Worm (Caenorhabditis elegans) whole organism, L4 larva: ENCODE results near the gene ins-7.

Experiments used
- F37D6.2 ChIP-seq: sonication (generic microtip); optimal IDR thresholded peaks from 2 replicates; lab custom pipeline; 2016; ENCODE audit warnings: mild to moderate bottlenecking, missing genetic modification characterization, missing compliant biosample characterization
- F44E2.7 ChIP-seq: fragments of 200-800 bp; sonication (Bioruptor generic); IDR thresholded peaks from 2 replicates; pipeline ENCODE4 v2.1.2; 2022; ENCODE audit warnings: missing genetic modification characterization, missing compliant biosample characterization
- R02D3.7 ChIP-seq: fragments of 150-350 bp; sonication (generic microtip); optimal IDR thresholded peaks from 3 replicates; lab custom pipeline; 2014; ENCODE audit warnings: missing biosample characterization, missing genetic modification characterization
- T26A8.4 ChIP-seq: fragments of 200-800 bp; sonication (Bioruptor generic); IDR thresholded peaks from 2 replicates; pipeline ENCODE4 v1.3.6; 2022; ENCODE audit warnings: missing genetic modification characterization, missing compliant biosample characterization
- Y105C5A.15 ChIP-seq: fragments of 200-800 bp; sonication (Bioruptor generic); IDR thresholded peaks from 2 replicates; pipeline ENCODE4 v1.3.6; 2022; ENCODE audit warnings: missing genetic modification characterization, missing compliant biosample characterization
- ZK546.5 ChIP-seq, 2 experiments: sonication (generic microtip); optimal IDR thresholded peaks; 2 replicates each; lab custom pipeline; 2017; ENCODE audit warnings: missing biosample characterization in 2 of 2, missing genetic modification characterization in 2 of 2
- aly-2 ChIP-seq: sonication (generic microtip); optimal IDR thresholded peaks from 2 replicates; lab custom pipeline; 2018; ENCODE audit warnings: missing biosample characterization, missing genetic modification characterization
- ama-1 ChIP-seq: fragments of 150-350 bp; optimal IDR thresholded peaks from 2 replicates; lab custom pipeline; 2014; ENCODE audit warnings: inconsistent platforms, mixed read lengths
- ceh-44 ChIP-seq: fragments of 200-800 bp; sonication (Bioruptor generic); IDR thresholded peaks from 2 replicates; pipeline ENCODE4 v1.3.6; 2022; ENCODE audit warnings: missing genetic modification reagents, missing genetic modification characterization, missing compliant biosample characterization
- ceh-82 ChIP-seq: sonication (generic microtip); optimal IDR thresholded peaks from 2 replicates; lab custom pipeline; 2017; ENCODE audit warnings: missing biosample characterization, missing genetic modification characterization
- cey-2 ChIP-seq: sonication (generic microtip); optimal IDR thresholded peaks from 3 replicates; lab custom pipeline; 2017; ENCODE audit warnings: missing genetic modification characterization, mild to moderate bottlenecking, missing compliant biosample characterization, antibody characterized with exemption, borderline replicate concordance; ENCODE audit not compliant: insufficient read depth
- daf-16 ChIP-seq, 3 experiments: sonication (generic microtip); optimal IDR thresholded peaks; 2 replicates each; lab custom pipeline; 2016 to 2017; ENCODE audit warnings: missing genetic modification characterization in 3 of 3, missing genetic modification reagents in 3 of 3, mild to moderate bottlenecking in 2 of 3, missing compliant biosample characterization in 2 of 3, missing biosample characterization in 1 of 3, moderate library complexity in 1 of 3
- daf-19 ChIP-seq: fragments of 200-800 bp; sonication (Bioruptor generic); conservative IDR thresholded peaks from 2 replicates; pipeline ENCODE4 v1.3.6; 2022; ENCODE audit warnings: missing genetic modification characterization, missing compliant biosample characterization
- dmd-8 ChIP-seq: fragments of 200-800 bp; sonication (Bioruptor generic); IDR thresholded peaks from 2 replicates; pipeline ENCODE4 v1.3.6; 2022; ENCODE audit warnings: missing genetic modification characterization, missing compliant biosample characterization
- dmd-9 ChIP-seq: fragments of 200-800 bp; sonication (Bioruptor generic); IDR thresholded peaks from 2 replicates; pipeline ENCODE4 v1.3.6; 2022; ENCODE audit warnings: missing genetic modification reagents, missing genetic modification characterization, missing compliant biosample characterization
- dve-1 ChIP-seq: sonication (generic microtip); optimal IDR thresholded peaks from 2 replicates; lab custom pipeline; 2017; ENCODE audit warnings: antibody characterized with exemption, mild to moderate bottlenecking, missing genetic modification characterization, missing compliant biosample characterization; ENCODE audit not compliant: insufficient read depth
- egl-43 ChIP-seq: fragments of 200-800 bp; sonication (Bioruptor generic); IDR thresholded peaks from 2 replicates; pipeline ENCODE4 v1.3.6; 2022; ENCODE audit warnings: missing genetic modification reagents, missing genetic modification characterization, missing compliant biosample characterization
- fos-1 ChIP-seq: fragments of 150-350 bp; optimal IDR thresholded peaks from 2 replicates; lab custom pipeline; 2014; ENCODE audit warnings: missing biosample characterization, missing genetic modification characterization
- hlh-11 ChIP-seq: fragments of 200-800 bp; sonication (Bioruptor generic); optimal IDR thresholded peaks from 2 replicates; lab custom pipeline; 2018; ENCODE audit warnings: mild to moderate bottlenecking, missing genetic modification characterization, missing compliant biosample characterization
- hlh-30 ChIP-seq: sonication (generic microtip); optimal IDR thresholded peaks from 2 replicates; lab custom pipeline; 2017; ENCODE audit warnings: antibody characterized with exemption, mild to moderate bottlenecking, missing genetic modification characterization, missing compliant biosample characterization; ENCODE audit not compliant: insufficient read depth
- hmg-1.1 ChIP-seq: fragments of 200-800 bp; sonication (Bioruptor generic); IDR thresholded peaks from 2 replicates; pipeline ENCODE4 v1.3.6; 2022; ENCODE audit warnings: missing genetic modification reagents, missing genetic modification characterization, missing compliant biosample characterization
- lin-39 ChIP-seq: fragments of 150-350 bp; optimal IDR thresholded peaks from 2 replicates; lab custom pipeline; 2014; ENCODE audit warnings: missing biosample characterization, missing genetic modification reagents, missing genetic modification characterization
- lsy-2 ChIP-seq, 2 experiments: fragments of 150-350 bp in 1 of 2; sonication (generic microtip) in 1 of 2; optimal IDR thresholded peaks; 2 replicates each; lab custom pipeline; 2014 to 2017; ENCODE audit warnings: missing biosample characterization in 2 of 2, missing genetic modification characterization in 2 of 2
- madf-9 ChIP-seq: fragments of 200-800 bp; sonication (Bioruptor generic); conservative IDR thresholded peaks from 2 replicates; pipeline ENCODE4 v1.3.6; 2022; ENCODE audit warnings: missing genetic modification reagents, missing genetic modification characterization, missing compliant biosample characterization
- mdl-1 ChIP-seq, 2 experiments: fragments of 150-350 bp in 1 of 2; sonication (generic microtip) in 1 of 2; optimal IDR thresholded peaks; 2 replicates each; lab custom pipeline; 2014 to 2017; ENCODE audit warnings: missing biosample characterization in 2 of 2, missing genetic modification characterization in 2 of 2
- mdt-29 ChIP-seq: fragments of 200-800 bp; sonication (Bioruptor generic); IDR thresholded peaks from 2 replicates; pipeline ENCODE4 v1.3.6; 2022; ENCODE audit warnings: missing genetic modification reagents, missing genetic modification characterization, missing compliant biosample characterization
- mep-1 ChIP-seq: fragments of 150-350 bp; sonication (generic microtip); optimal IDR thresholded peaks from 3 replicates; lab custom pipeline; 2014; ENCODE audit warnings: missing biosample characterization, missing genetic modification characterization
- mxl-3 ChIP-seq: fragments of 200-800 bp; sonication (Bioruptor generic); optimal IDR thresholded peaks from 2 replicates; lab custom pipeline; 2018; ENCODE audit warnings: mild to moderate bottlenecking, missing genetic modification characterization, missing compliant biosample characterization
- nhr-11 ChIP-seq: fragments of 150-350 bp; optimal IDR thresholded peaks from 2 replicates; lab custom pipeline; 2014; ENCODE audit warnings: missing biosample characterization, missing genetic modification characterization
- nhr-28 ChIP-seq: fragments of 150-350 bp; optimal IDR thresholded peaks from 2 replicates; lab custom pipeline; 2014; ENCODE audit warnings: missing biosample characterization, missing genetic modification characterization
- nhr-77 ChIP-seq: fragments of 150-350 bp; optimal IDR thresholded peaks from 2 replicates; lab custom pipeline; 2014; ENCODE audit warnings: missing biosample characterization, missing genetic modification characterization
- tra-1 ChIP-seq: fragments of 200-800 bp; sonication (Bioruptor generic); IDR thresholded peaks from 2 replicates; pipeline ENCODE4 v1.3.6; 2022; ENCODE audit warnings: missing genetic modification reagents, missing genetic modification characterization, missing compliant biosample characterization
- unc-39 ChIP-seq: sonication (generic microtip); optimal IDR thresholded peaks from 2 replicates; lab custom pipeline; 2017; ENCODE audit warnings: missing biosample characterization, missing genetic modification characterization
- unc-62 ChIP-seq, 3 experiments: fragments of 150-350 bp in 1 of 3; sonication (generic microtip); optimal IDR thresholded peaks in 2 of 3; peaks in 1 of 3; 1 replicate in 1 of 3; 2 replicates in 2 of 3; lab custom pipeline; 2014 to 2017; ENCODE audit warnings: missing biosample characterization in 3 of 3, missing genetic modification characterization in 3 of 3, missing genetic modification reagents in 3 of 3, missing genotype in 1 of 3
- zfp-3 ChIP-seq: fragments of 200-800 bp; sonication (Bioruptor generic); conservative IDR thresholded peaks from 2 replicates; pipeline ENCODE4 v1.3.6; 2022; ENCODE audit warnings: missing genetic modification reagents, missing genetic modification characterization, missing compliant biosample characterization

ins-7 gene

ce11 chrIV:9648682-9649081 lies 34.0 kb downstream of the ins-7 start, which contains the start of gene srm-3 (continued):
- no peak for TF ChIP-seq fos-1 (tag; lab: Kevin White, UChicago)
- no peak for TF ChIP-seq ceh-82 (tag; lab: Kevin White, UChicago)

ce11 chrIV:9647789-9648361 lies 34.8 kb downstream of the ins-7 start, which contains the start of gene amph-1:
TSS of gene amph-1 (minus strand) at chrIV:9647873.
- TF ChIP-seq cey-2 (peak; percentile 41), nhr-77 (tag; lab: Kevin White, UChicago) (no peak), Y105C5A.15 (GFP tag; lab: Robert Waterston, UW) (no peak), hlh-11 (tag; lab: Kevin White, UChicago) (peak; percentile 73), R02D3.7 (no peak), nhr-11 (peak; percentile 11), dve-1 (tag; lab: Kevin White, UChicago) (peak; percentile 66), mep-1 (peak; percentile 35), mxl-3 (GFP tag; lab: Kevin White, UChicago) (peak; percentile 12), F37D6.2 (tag; lab: Kevin White, UChicago) (no peak), nhr-28 (tag; lab: Kevin White, UChicago) (peak; percentile 56), lsy-2 (tag; optimal IDR thresholded peaks at IDR 0.05; lab: Kevin White, UChicago) (peak in 1 of 2 experiments; percentile 27), unc-62 (GFP tag; optimal IDR thresholded peaks at IDR 0.05 in 1 of 2; lab: Kevin White, UChicago) (peak in 1 of 2 experiments; percentile 76), unc-62 (tag; optimal IDR thresholded peaks at IDR 0.05; lab: Kevin White, UChicago) (no peak), dmd-9 (GFP tag; lab: Robert Waterston, UW) (no peak), dmd-8 (GFP tag; lab: Robert Waterston, UW) (no peak), hlh-30 (tag; lab: Kevin White, UChicago) (peak; percentile 28), T26A8.4 (GFP tag; lab: Robert Waterston, UW) (no peak), hmg-1.1 (GFP tag; lab: Robert Waterston, UW) (peak; percentile 44; the same call in 1 of the 2 replicates), daf-16 (GFP tag; optimal IDR thresholded peaks at IDR 0.05; lab: Kevin White, UChicago) (no peak), daf-16 (tag; optimal IDR thresholded peaks at IDR 0.05; lab: Kevin White, UChicago) (peak; percentile 19), madf-9 (GFP tag; lab: Robert Waterston, UW) (0 out of 2 replicates have a peak, but pooled peaks have one; percentile 6), ZK546.5 (tag; optimal IDR thresholded peaks at IDR 0.05; lab: Kevin White, UChicago) (no peak), tra-1 (GFP tag; lab: Robert Waterston, UW) (no peak), mdl-1 (tag; optimal IDR thresholded peaks at IDR 0.05; lab: Kevin White, UChicago) (no peak)

- TF ChIP-seq zfp-3 (no peak), daf-19 (GFP tag; lab: Robert Waterston, UW) (no peak), aly-2 (no peak), F44E2.7 (GFP tag; lab: Robert Waterston, UW) (no peak), mdt-29 (GFP tag; lab: Robert Waterston, UW) (no peak), egl-43 (GFP tag; lab: Robert Waterston, UW) (no peak), lin-39 (tag; lab: Kevin White, UChicago) (no peak), unc-39 (tag; lab: Kevin White, UChicago) (no peak), hlh-30 (tag; lab: Kevin White, UChicago) (no peak)
Measured at ce11 chrIV:9643188-9643587, 39.5 kb downstream of the ins-7 start, which contains the start of gene degl-2. TSS of gene degl-2 (plus strand) at chrIV:9643488.

ce11 chrIV:9641925-9642324 lies 40.7 kb downstream of the ins-7 start, which contains the start of gene del-2:
TSS of gene del-2 (minus strand) at chrIV:9642025.
- TF ChIP-seq lin-39 (tag; lab: Kevin White, UChicago) (no peak), ama-1 (lab: Kevin White, UChicago) (no peak), ceh-44 (GFP tag; lab: Robert Waterston, UW) (no peak)
